Worm (Caenorhabditis elegans): Measurements from ENCODE around the gene T05A7.11.

DNA sequence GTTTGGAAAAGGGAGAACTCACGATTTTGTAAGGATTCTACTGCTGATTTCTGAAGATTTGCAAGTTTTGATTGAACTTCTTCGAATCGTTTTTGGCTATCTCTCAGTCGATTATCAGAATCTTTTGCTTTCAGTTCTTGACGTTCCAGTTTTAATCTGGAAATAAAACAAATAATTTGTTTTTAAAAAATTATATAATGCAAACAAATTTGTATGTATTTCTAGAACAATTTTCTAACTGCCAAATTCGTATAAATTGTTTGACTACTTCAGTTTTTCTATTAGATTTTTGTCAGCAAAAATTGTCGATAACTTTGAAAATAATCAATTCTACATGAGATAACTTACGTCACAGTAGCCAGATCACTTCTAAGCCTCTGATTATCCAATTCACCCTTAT lies 33.8 kb downstream of the T05A7.11 start:
- no peak for TF ChIP-seq ets-4 (GFP tag; optimal IDR thresholded peaks at IDR 0.05)
- TF ChIP-seq mes-4 (tag; optimal IDR thresholded peaks at IDR 0.05): no peak
- no peak for TF ChIP-seq unc-62 (GFP tag; optimal IDR thresholded peaks at IDR 0.05)
